Worm (Caenorhabditis elegans) whole organism, L4/young adult: Measurements from ENCODE around the gene argk-1.

ENCODE experiments used
- W03F9.2 ChIP-seq: fragments of 150-350 bp; optimal IDR thresholded peaks from 2 replicates; lab custom pipeline; 2014; ENCODE audit warnings: missing biosample characterization, missing genetic modification characterization
- dao-5 ChIP-seq: sonication (generic microtip); optimal IDR thresholded peaks from 2 replicates; lab custom pipeline; 2016; ENCODE audit warnings: missing genotype, missing genetic modification characterization, moderate library complexity, missing compliant biosample characterization
- him-1 ChIP-seq: sonication (generic microtip); optimal IDR thresholded peaks from 2 replicates; lab custom pipeline; 2016; ENCODE audit warnings: missing genotype, missing genetic modification reagents, missing genetic modification characterization, missing compliant biosample characterization

ce11 chrV:16090685-16091084 lies 13.0 kb upstream of the argk-1 start, which contains the start of gene F22B8.3:
- TF ChIP-seq him-1 (tag; lab: Kevin White, UChicago) (no peak), W03F9.2 (tag; lab: Kevin White, UChicago) (no peak), dao-5 (tag; lab: Kevin White, UChicago) (no peak)
